Worm (Caenorhabditis elegans) whole organism, early embryonic: ENCODE measurements around the gene B0563.9.

Source experiments
- B0310.2 ChIP-seq: sonication (generic microtip); optimal IDR thresholded peaks from 2 replicates; lab custom pipeline; 2016; ENCODE audit warnings: mild to moderate bottlenecking, missing genetic modification characterization, missing compliant biosample characterization
- F13C5.2 ChIP-seq: sonication (generic microtip); optimal IDR thresholded peaks from 2 replicates; lab custom pipeline; 2017; ENCODE audit warnings: mild to moderate bottlenecking, missing genetic modification characterization, inconsistent platforms, missing compliant biosample characterization
- ceh-13 ChIP-seq: fragments of 200-800 bp; sonication (Bioruptor generic); optimal IDR thresholded peaks from 2 replicates; lab custom pipeline; 2018; ENCODE audit warnings: mild to moderate bottlenecking, missing genetic modification characterization, missing compliant biosample characterization
- ceh-36 ChIP-seq: sonication (generic microtip); optimal IDR thresholded peaks from 2 replicates; lab custom pipeline; 2016; ENCODE audit warnings: missing genetic modification characterization, inconsistent platforms, missing compliant biosample characterization
- flt-1 ChIP-seq: fragments of 200-800 bp; sonication (Bioruptor generic); IDR thresholded peaks from 2 replicates; pipeline ENCODE4 v1.3.6; 2022; ENCODE audit warnings: missing genetic modification characterization, missing compliant biosample characterization
- hmg-4 ChIP-seq: fragments of 200-800 bp; sonication (Bioruptor generic); optimal IDR thresholded peaks from 2 replicates; lab custom pipeline; 2018; ENCODE audit warnings: mild to moderate bottlenecking, missing genetic modification characterization, missing compliant biosample characterization
- hnd-1 ChIP-seq: sonication (generic microtip); optimal IDR thresholded peaks from 2 replicates; lab custom pipeline; 2016; ENCODE audit warnings: missing genetic modification characterization, missing compliant biosample characterization
- tbx-37 ChIP-seq: fragments of 200-800 bp; sonication (Bioruptor generic); conservative IDR thresholded peaks from 2 replicates; pipeline ENCODE4 v1.3.6; 2022; ENCODE audit warnings: missing genetic modification reagents, missing genetic modification characterization, missing compliant biosample characterization

- TF ChIP-seq flt-1 (no peak), hnd-1 (tag; lab: Kevin White, UChicago) (no peak), ceh-13 (GFP tag; lab: Kevin White, UChicago) (no peak), hmg-4 (GFP tag; lab: Kevin White, UChicago) (no peak), B0310.2 (tag; lab: Kevin White, UChicago) (no peak), tbx-37 (no peak), F13C5.2 (tag; lab: Kevin White, UChicago) (no peak), ceh-36 (tag; lab: Kevin White, UChicago) (no peak)
Measured at ce11 chrX:9195375-9196098, 27.2 kb downstream of the B0563.9 start.
